Fruit fly (Drosophila melanogaster) whole organism, embryonic: ENCODE data around the gene bor.

ENCODE experiments used
- Antp ChIP-seq: fragments of 200-800 bp; sonication (Bioruptor generic); optimal IDR thresholded peaks from 3 replicates; lab custom pipeline; 2016; ENCODE audit warnings: missing biosample characterization, missing genetic modification characterization
- Atf3 ChIP-seq: fragments of 200-800 bp; sonication (Bioruptor generic); optimal IDR thresholded peaks from 3 replicates; lab custom pipeline; 2016; ENCODE audit warnings: missing biosample characterization, missing genetic modification characterization
- Atf6 ChIP-seq: fragments of 200-800 bp; sonication (Bioruptor generic); IDR thresholded peaks from 2 replicates; pipeline ENCODE4 v1.3.6; 2022; ENCODE audit warnings: missing biosample characterization, missing genetic modification characterization
- CG11456 ChIP-seq: fragments of 200-800 bp; sonication (Bioruptor generic); IDR thresholded peaks from 3 replicates; pipeline ENCODE4 v1.3.6; 2022; ENCODE audit warnings: missing biosample characterization, missing genetic modification characterization
- CG11504 ChIP-seq: fragments of 200-800 bp; sonication (Bioruptor generic); optimal IDR thresholded peaks from 3 replicates; lab custom pipeline; 2019; ENCODE audit warnings: missing biosample characterization, mild to moderate bottlenecking, missing genetic modification characterization, moderate library complexity
- CG12104 ChIP-seq: fragments of 200-800 bp; sonication (Bioruptor generic); optimal IDR thresholded peaks from 3 replicates; lab custom pipeline; 2016; ENCODE audit warnings: missing biosample characterization, missing genetic modification characterization
- CG12659 ChIP-seq: fragments of 200-800 bp; sonication (Bioruptor generic); optimal IDR thresholded peaks from 3 replicates; lab custom pipeline; 2017; ENCODE audit warnings: mild to moderate bottlenecking, missing biosample characterization, missing genetic modification reagents, missing genetic modification characterization
- CG12769 ChIP-seq: fragments of 200-800 bp; sonication (Bioruptor generic); optimal IDR thresholded peaks from 2 replicates; lab custom pipeline; 2019; ENCODE audit warnings: missing biosample characterization, mild to moderate bottlenecking, missing genetic modification characterization, moderate library complexity
- CG13624 ChIP-seq: fragments of 200-800 bp; sonication (Bioruptor generic); optimal IDR thresholded peaks from 2 replicates; lab custom pipeline; 2016; ENCODE audit warnings: missing biosample characterization, missing genetic modification characterization
- CG14441 ChIP-seq: fragments of 200-800 bp; sonication (Bioruptor generic); IDR thresholded peaks from 2 replicates; pipeline ENCODE4 v1.3.6; 2022; ENCODE audit warnings: missing biosample characterization, missing genetic modification characterization
- CG18764 ChIP-seq: fragments of 200-800 bp; sonication (Bioruptor generic); optimal IDR thresholded peaks from 3 replicates; lab custom pipeline; 2016; ENCODE audit warnings: missing biosample characterization, missing genetic modification characterization
- CG2116 ChIP-seq: fragments of 200-800 bp; sonication (Bioruptor generic); optimal IDR thresholded peaks from 3 replicates; lab custom pipeline; 2018; ENCODE audit warnings: missing biosample characterization, mild to moderate bottlenecking, missing genetic modification characterization
- CG2202 ChIP-seq: fragments of 200-800 bp; sonication (Bioruptor generic); optimal IDR thresholded peaks from 2 replicates; lab custom pipeline; 2018; ENCODE audit warnings: missing biosample characterization, mild to moderate bottlenecking, missing genetic modification characterization
- CG2875 ChIP-seq: fragments of 200-800 bp; sonication (Bioruptor generic); optimal IDR thresholded peaks from 2 replicates; lab custom pipeline; 2017; ENCODE audit warnings: missing biosample characterization, mild to moderate bottlenecking, missing genetic modification characterization, missing genetic modification reagents
- CG32767 ChIP-seq: fragments of 200-800 bp; sonication (Bioruptor generic); IDR thresholded peaks from 2 replicates; pipeline ENCODE4 v1.3.6; 2022; ENCODE audit warnings: missing biosample characterization, missing genetic modification characterization
- CG34422 ChIP-seq: fragments of 200-800 bp; sonication (Bioruptor generic); IDR thresholded peaks from 3 replicates; pipeline ENCODE4 v1.3.6; 2022; ENCODE audit warnings: missing biosample characterization, missing genetic modification characterization
- CG7271 ChIP-seq: fragments of 200-800 bp; sonication (Bioruptor generic); optimal IDR thresholded peaks from 2 replicates; lab custom pipeline; 2018; ENCODE audit warnings: missing biosample characterization, mild to moderate bottlenecking, missing genetic modification characterization, moderate library complexity
- Dbx ChIP-seq: fragments of 200-800 bp; sonication (Bioruptor generic); IDR thresholded peaks from 3 replicates; pipeline ENCODE4 v1.3.6; 2022; ENCODE audit warnings: missing biosample characterization, missing genetic modification characterization
- Deaf1 ChIP-seq: fragments of 200-800 bp; optimal IDR thresholded peaks from 3 replicates; lab custom pipeline; 2019; ENCODE audit warnings: missing biosample characterization, mild to moderate bottlenecking, missing genetic modification characterization, moderate library complexity
- Dip2 ChIP-seq: fragments of 200-800 bp; sonication (Bioruptor generic); IDR thresholded peaks from 2 replicates; pipeline ENCODE4 v1.3.6; 2022; ENCODE audit warnings: missing biosample characterization, missing genetic modification characterization
- Hr78 ChIP-seq, 2 experiments: fragments of 200-800 bp in 1 of 2; fragments of >200 bp in 1 of 2; sonication (Bioruptor generic) in 1 of 2; optimal IDR thresholded peaks; 2 replicates each; lab custom pipeline; 2017 to 2019; ENCODE audit warnings: missing biosample characterization in 2 of 2, missing genetic modification characterization in 2 of 2, mild to moderate bottlenecking in 1 of 2, moderate library complexity in 1 of 2
- MBD-R2 ChIP-seq: fragments of 200-800 bp; sonication (Bioruptor generic); IDR thresholded peaks from 2 replicates; pipeline ENCODE4 v1.3.6; 2022; ENCODE audit warnings: missing biosample characterization, missing genetic modification characterization
- Meics ChIP-seq: fragments of 200-800 bp; sonication (Bioruptor generic); optimal IDR thresholded peaks from 2 replicates; lab custom pipeline; 2017; ENCODE audit warnings: missing biosample characterization, mild to moderate bottlenecking, missing genetic modification characterization
- Mrtf ChIP-seq: fragments of 200-800 bp; sonication (Bioruptor generic); IDR thresholded peaks from 3 replicates; pipeline ENCODE4 v1.3.6; 2022; ENCODE audit warnings: missing biosample characterization, missing genetic modification characterization
- Neu2 ChIP-seq: fragments of 200-800 bp; sonication (Bioruptor generic); optimal IDR thresholded peaks from 3 replicates; lab custom pipeline; 2016; ENCODE audit warnings: missing biosample characterization, missing genetic modification characterization, borderline replicate concordance
- Nf-YC ChIP-seq: fragments of 200-800 bp; optimal IDR thresholded peaks from 3 replicates; lab custom pipeline; 2019; ENCODE audit warnings: missing biosample characterization, mild to moderate bottlenecking, missing genetic modification characterization, moderate library complexity
- Scr ChIP-seq: fragments of 200-800 bp; sonication (Bioruptor generic); IDR thresholded peaks from 2 replicates; pipeline ENCODE4 v1.3.6; 2022; ENCODE audit warnings: missing biosample characterization, missing genetic modification characterization; ENCODE audit not compliant: partially characterized antibody
- Six4 ChIP-seq: fragments of 200-800 bp; sonication (Bioruptor generic); optimal IDR thresholded peaks from 2 replicates; lab custom pipeline; 2016; ENCODE audit warnings: missing biosample characterization, missing genetic modification characterization
- Sox102F ChIP-seq: fragments of 200-800 bp; sonication (Bioruptor generic); optimal IDR thresholded peaks from 2 replicates; lab custom pipeline; 2018; ENCODE audit warnings: missing biosample characterization, mild to moderate bottlenecking, missing genetic modification characterization, moderate library complexity
- Xrp1 ChIP-seq: fragments of 200-800 bp; sonication (Bioruptor generic); IDR thresholded peaks from 2 replicates; pipeline ENCODE4 v1.3.6; 2022; ENCODE audit warnings: missing biosample characterization, missing genetic modification characterization
- ara ChIP-seq: fragments of 200-800 bp; sonication (Bioruptor generic); IDR thresholded peaks from 2 replicates; pipeline ENCODE4 v1.3.6; 2022; ENCODE audit warnings: missing biosample characterization, missing genetic modification characterization
- cato ChIP-seq: fragments of 200-800 bp; sonication (Bioruptor generic); optimal IDR thresholded peaks from 2 replicates; lab custom pipeline; 2016; ENCODE audit warnings: missing biosample characterization, missing genetic modification characterization, borderline replicate concordance
- chn ChIP-seq: fragments of 200-800 bp; sonication (Bioruptor generic); optimal IDR thresholded peaks from 2 replicates; lab custom pipeline; 2016; ENCODE audit warnings: missing biosample characterization, missing genetic modification characterization
- esg ChIP-seq: fragments of 200-800 bp; sonication (Bioruptor generic); conservative IDR thresholded peaks from 2 replicates; pipeline ENCODE4 v1.3.6; 2022; ENCODE audit warnings: missing biosample characterization, missing genetic modification characterization
- fu2 ChIP-seq: fragments of 200-800 bp; sonication (Bioruptor generic); optimal IDR thresholded peaks from 2 replicates; lab custom pipeline; 2016; ENCODE audit warnings: missing biosample characterization, missing genetic modification characterization
- ham ChIP-seq: fragments of 200-800 bp; sonication (Bioruptor generic); IDR thresholded peaks from 2 replicates; pipeline ENCODE4 v1.3.6; 2022; ENCODE audit warnings: missing biosample characterization, missing genetic modification characterization
- hkb ChIP-seq, 2 experiments: fragments of 200-800 bp in 1 of 2; fragments of >200 bp in 1 of 2; sonication (Bioruptor generic) in 1 of 2; IDR thresholded peaks in 1 of 2; optimal IDR thresholded peaks in 1 of 2; 2 replicates each; pipeline versions ENCODE4 v1.3.6 to Lab custom; 2017 to 2022; ENCODE audit warnings: missing biosample characterization in 1 of 2, missing genetic modification characterization in 1 of 2
- ind ChIP-seq: fragments of 200-800 bp; sonication (Bioruptor generic); optimal IDR thresholded peaks from 3 replicates; lab custom pipeline; 2016; ENCODE audit warnings: missing biosample characterization, missing genetic modification characterization
- klu ChIP-seq: fragments of 200-800 bp; sonication (Bioruptor generic); IDR thresholded peaks from 2 replicates; pipeline ENCODE4 v1.3.6; 2022; ENCODE audit warnings: missing biosample characterization, missing genetic modification characterization
- lov ChIP-seq, 2 experiments: fragments of 200-800 bp in 1 of 2; fragments of >200 bp in 1 of 2; sonication (Bioruptor generic) in 1 of 2; IDR thresholded peaks in 1 of 2; optimal IDR thresholded peaks in 1 of 2; 2 replicates in 1 of 2; 3 replicates in 1 of 2; pipeline versions ENCODE4 v1.3.6 to Lab custom; 2017 to 2022; ENCODE audit warnings: missing biosample characterization in 1 of 2, missing genetic modification characterization in 1 of 2
- pan ChIP-seq, 4 experiments: fragments of >200 bp in 3 of 4; fragments of 200-800 bp in 1 of 4; sonication (Bioruptor generic) in 1 of 4; optimal IDR thresholded peaks in 3 of 4; IDR thresholded peaks in 1 of 4; 2 replicates each; pipeline versions ENCODE4 v1.3.6 to Lab custom; 2017 to 2022; ENCODE audit warnings: missing biosample characterization in 2 of 4, missing genetic modification characterization in 2 of 4, mixed read lengths in 1 of 4
- sens ChIP-seq: fragments of 200-800 bp; sonication (Bioruptor generic); peaks from one replicate; lab custom pipeline; 2016; ENCODE audit warnings: missing biosample characterization, missing genetic modification characterization
- seq ChIP-seq: fragments of 200-800 bp; sonication (Bioruptor generic); IDR thresholded peaks from 2 replicates; pipeline ENCODE4 v1.3.6; 2022; ENCODE audit warnings: missing biosample characterization, missing genetic modification characterization
- sisA ChIP-seq: fragments of 200-800 bp; sonication (Bioruptor generic); IDR thresholded peaks from 2 replicates; pipeline ENCODE4 v1.3.6; 2022; ENCODE audit warnings: missing biosample characterization, missing genetic modification characterization
- slp2 ChIP-seq: fragments of 200-800 bp; sonication (Bioruptor generic); optimal IDR thresholded peaks from 2 replicates; lab custom pipeline; 2016; ENCODE audit warnings: missing biosample characterization, missing genetic modification characterization
- sna ChIP-seq: fragments of 200-800 bp; sonication (Bioruptor generic); IDR thresholded peaks from 2 replicates; pipeline ENCODE4 v1.3.6; 2022; ENCODE audit warnings: missing biosample characterization, missing genetic modification characterization; ENCODE audit not compliant: partially characterized antibody
- vfl ChIP-seq: fragments of 200-800 bp; sonication (Bioruptor generic); optimal IDR thresholded peaks from 2 replicates; lab custom pipeline; 2016; ENCODE audit warnings: missing biosample characterization, missing genetic modification characterization
- vvl ChIP-seq: fragments of 200-800 bp; sonication (Bioruptor generic); IDR thresholded peaks from 2 replicates; pipeline ENCODE4 v1.3.6; 2022; ENCODE audit warnings: missing biosample characterization, missing genetic modification characterization
- yki ChIP-seq: fragments of >200 bp; optimal IDR thresholded peaks from 3 replicates; lab custom pipeline; 2018

Gene bor

dm6 chr3R:16211883-16212540 is 51.9 kb downstream of the bor start (continued):
- TF ChIP-seq Dbx (GFP tag; lab: Robert Waterston, UW) (no peak), vvl (0 out of 2 replicates have a peak, but pooled peaks have one; percentile 6), Neu2 (GFP tag; lab: Kevin White, UChicago) (no peak), Nf-YC (tag; lab: Kevin White, UChicago) (no peak), sisA (GFP tag; lab: Robert Waterston, UW) (no peak), ind (no peak), yki (lab: Kevin White, UChicago) (no peak), CG2202 (no peak), MBD-R2 (peak; percentile 28; the same call in 1 of the 2 replicates), ham (GFP tag; lab: Robert Waterston, UW) (no peak), Scr (GFP tag; lab: Robert Waterston, UW) (no peak), ara (GFP tag; lab: Robert Waterston, UW) (no peak), Antp (GFP tag; lab: Kevin White, UChicago) (no peak), sna (peak; percentile 49; the same call in 1 of the 2 replicates), lov (optimal IDR thresholded peaks at IDR 0.05; lab: Kevin White, UChicago) (no peak), lov (GFP tag; IDR thresholded peaks at IDR 0.05; lab: Robert Waterston, UW) (0 out of 3 replicates have a peak, but pooled peaks have one; percentile 55), seq (no peak), Dip2 (no peak), CG2875 (GFP tag; lab: Kevin White, UChicago) (no peak), Deaf1 (tag; lab: Kevin White, UChicago) (peak; percentile 35), slp2 (GFP tag; lab: Kevin White, UChicago) (no peak), Mrtf (GFP tag; lab: Robert Waterston, UW) (no peak), Sox102F (GFP tag; lab: Kevin White, UChicago) (no peak), CG12769 (peak; percentile 81), CG11504 (peak; percentile 16), CG14441 (GFP tag; lab: Robert Waterston, UW) (no peak), CG34422 (GFP tag; lab: Robert Waterston, UW) (no peak), CG12659 (no peak), klu (no peak), CG12104 (GFP tag; lab: Kevin White, UChicago) (no peak), hkb (optimal IDR thresholded peaks at IDR 0.05; lab: Kevin White, UChicago) (no peak), hkb (GFP tag; IDR thresholded peaks at IDR 0.05; lab: Robert Waterston, UW) (peak; percentile 17; the same call in 1 of the 2 replicates), Xrp1 (GFP tag; lab: Robert Waterston, UW) (no peak), Six4 (GFP tag; lab: Kevin White, UChicago) (no peak), fu2 (GFP tag; lab: Kevin White, UChicago) (no peak), vfl (no peak), CG2116 (GFP tag; lab: Kevin White, UChicago) (peak; percentile 52), chn (no peak), sens (GFP tag; lab: Kevin White, UChicago) (peak; percentile 40), CG32767 (GFP tag; lab: Robert Waterston, UW) (no peak), pan (optimal IDR thresholded peaks at IDR 0.05; lab: Kevin White, UChicago) (no peak), pan (GFP tag; optimal IDR thresholded peaks at IDR 0.05 in 1 of 2, IDR thresholded peaks at IDR 0.05 in 1 of 2) (peak in 1 of 2 experiments; percentile 12), CG13624 (GFP tag; lab: Kevin White, UChicago) (peak; percentile 0), Atf6 (GFP tag; lab: Robert Waterston, UW) (0 out of 2 replicates have a peak, but pooled peaks have one; percentile 18), Hr78 (GFP tag; optimal IDR thresholded peaks at IDR 0.05; lab: Kevin White, UChicago) (no peak), esg (GFP tag; lab: Robert Waterston, UW) (no peak), cato (no peak), CG7271 (tag; lab: Kevin White, UChicago) (no peak), Atf3 (no peak), CG11456 (no peak), Meics (peak; percentile 31), CG18764 (GFP tag; lab: Kevin White, UChicago) (no peak)
